Worm (Caenorhabditis elegans) whole organism, dauer: ENCODE data around the gene ztf-22.

Experiments
- unc-62 ChIP-seq: sonication (generic microtip); optimal IDR thresholded peaks from 2 replicates; lab custom pipeline; 2017; ENCODE audit warnings: missing biosample characterization, missing genetic modification reagents, missing genetic modification characterization

ztf-22 gene

ce11 chrII:13260540-13260939 lies 25.1 kb downstream of the ztf-22 start:
- no peak for TF ChIP-seq unc-62

ce11 chrII:13255291-13255690 lies 30.3 kb downstream of the ztf-22 start:
- TF ChIP-seq unc-62, result no peak

DNA sequence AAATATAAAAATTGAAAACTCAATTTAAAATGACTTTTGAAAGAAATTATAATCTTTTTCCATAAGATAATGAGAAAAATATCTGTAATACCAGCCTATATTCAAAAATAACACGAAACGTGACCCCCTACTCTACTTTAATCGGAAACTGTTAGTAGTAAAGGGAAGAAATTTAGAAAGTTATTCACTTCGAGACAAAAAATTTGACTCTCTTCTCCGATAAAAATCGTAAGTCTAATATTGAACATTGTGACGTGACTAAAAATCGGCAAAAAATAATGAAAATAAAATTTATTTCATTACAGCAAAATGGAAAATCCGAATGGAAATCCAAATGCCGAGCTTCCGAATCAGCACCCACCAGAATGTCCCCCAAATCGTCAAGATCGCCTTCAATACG lies 36.7 kb downstream of the ztf-22 start, which contains the start of gene F15D4.6:
Gene F15D4.6 (plus strand): TSS at position 301 of the 400 bp plus-strand sequence.
- no peak for TF ChIP-seq unc-62

- no peak for TF ChIP-seq unc-62
Observed at ce11 chrII:13245076-13245475, 40.6 kb downstream of the ztf-22 start, which contains the start of gene F15D4.5. Gene F15D4.5 (plus strand): TSS chrII:13245376.

DNA sequence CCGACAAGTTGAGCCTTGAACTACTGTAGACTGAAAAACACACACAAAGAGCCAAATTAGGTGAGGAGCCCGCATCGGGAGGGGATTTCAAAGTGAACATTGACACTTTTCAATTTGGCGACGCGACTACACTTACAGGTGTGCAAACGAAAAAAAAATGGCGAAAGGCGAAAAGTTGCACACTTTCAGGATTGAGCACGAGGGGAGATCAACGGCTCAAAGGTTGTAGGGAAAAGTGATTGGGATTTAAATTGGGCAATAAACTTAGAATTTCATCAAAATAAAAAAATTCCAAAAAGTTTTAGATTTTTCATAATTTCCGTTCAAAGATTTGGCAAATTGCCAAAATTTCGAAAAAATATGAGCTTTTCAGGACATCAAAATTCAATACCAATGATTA lies 42.6 kb downstream of the ztf-22 start, which contains the start of gene F15D4.4:
Gene F15D4.4 (minus strand): TSS at position 101 of the 400 bp plus-strand sequence.
- TF ChIP-seq unc-62, result no peak

- TF ChIP-seq unc-62, result no peak
Observed at ce11 chrII:13239593-13239992, 46.0 kb downstream of the ztf-22 start.

DNA sequence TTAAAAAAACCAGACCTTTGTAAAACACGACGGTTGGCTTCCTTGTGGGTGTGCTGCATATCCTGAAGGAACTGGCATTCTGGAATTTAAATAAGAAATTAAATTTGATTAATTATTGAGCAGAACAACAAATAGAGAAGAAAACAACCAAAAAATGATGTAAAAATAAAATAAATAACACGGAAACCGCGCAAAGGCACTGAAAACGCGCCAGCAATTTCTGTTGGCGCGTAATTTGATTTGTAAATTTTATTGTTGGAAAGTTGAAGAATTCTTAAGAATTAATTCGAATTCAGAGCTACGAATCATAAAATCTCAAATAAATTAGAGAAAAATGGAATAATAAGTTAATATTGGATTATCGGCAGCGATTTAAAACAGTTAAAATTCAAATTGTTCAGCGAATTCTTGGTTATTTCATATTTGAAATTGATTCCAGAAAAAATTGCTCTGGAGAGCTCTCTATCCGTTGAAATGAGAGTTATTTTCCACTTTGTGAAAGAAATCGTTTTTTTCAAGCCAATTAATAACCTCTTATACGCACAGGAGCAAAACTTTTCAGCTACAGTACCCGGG lies 47.7 kb downstream of the ztf-22 start, which contains the start of gene romo-1:
Gene romo-1 (minus strand): TSS at position 79 of the 576 bp plus-strand sequence.
- TF ChIP-seq unc-62, result no peak

DNA sequence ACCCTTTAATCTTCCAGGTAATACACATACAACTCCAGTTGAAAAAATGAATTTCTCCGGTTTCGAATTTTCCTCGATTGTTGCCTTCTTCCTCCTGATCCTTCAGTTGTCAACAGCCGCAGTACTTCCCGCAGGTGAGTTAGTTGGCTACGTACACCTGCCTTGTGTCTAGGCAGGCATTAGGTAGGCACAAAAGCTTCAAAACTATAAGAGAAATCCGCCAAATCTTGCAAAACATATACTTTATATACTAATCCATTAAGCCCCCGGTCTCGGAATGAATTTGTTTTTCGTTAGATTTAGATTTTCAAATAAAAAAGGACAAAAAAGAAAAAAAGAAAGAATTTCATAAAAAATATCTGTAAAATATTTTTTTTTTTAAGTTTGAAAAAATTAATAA lies 50.3 kb downstream of the ztf-22 start, which contains the start of gene flp-16:
Gene flp-16 (plus strand): TSS at position 18 of the 400 bp plus-strand sequence.
- no peak for TF ChIP-seq unc-62

- TF ChIP-seq unc-62, result no peak
Observed at ce11 chrII:13233712-13234111, 51.9 kb downstream of the ztf-22 start.

DNA sequence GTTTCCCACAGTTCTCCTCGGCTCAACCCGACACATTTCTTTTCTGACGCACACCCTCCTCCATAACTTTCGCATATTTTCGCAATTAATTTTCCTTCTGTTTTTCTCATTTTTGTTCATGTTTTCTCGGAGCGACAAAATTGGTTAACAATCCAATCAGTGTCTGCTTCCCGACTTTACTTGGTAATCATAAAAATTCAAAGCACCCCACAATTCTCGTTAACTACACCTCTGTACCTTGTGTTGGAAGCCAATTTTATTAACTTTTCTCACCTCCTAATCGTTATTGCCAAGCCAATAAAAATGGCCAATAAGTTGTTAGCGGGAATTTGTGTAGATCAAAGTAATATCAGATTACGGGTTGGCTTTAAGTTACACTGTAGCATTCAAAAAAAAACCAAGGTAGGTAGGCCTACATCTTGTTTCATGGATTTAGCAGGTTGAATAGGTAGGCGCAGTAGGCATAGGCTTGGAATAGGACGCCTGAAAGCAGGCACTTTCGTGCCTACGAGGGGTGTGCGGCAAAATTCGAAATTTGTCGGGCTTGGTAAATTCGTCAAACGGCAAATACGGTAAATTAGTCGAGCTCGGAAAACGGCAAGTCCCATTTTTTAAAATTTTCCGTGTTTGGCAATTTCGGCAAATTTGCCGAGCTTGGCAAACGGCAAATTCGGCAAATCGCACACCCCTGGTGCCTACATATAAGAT lies 55.0 kb downstream of the ztf-22 start:
- no peak for TF ChIP-seq unc-62
